Worm (Caenorhabditis elegans) whole organism, early embryonic: ENCODE measurements around the gene prcc-1.

ENCODE experiments used
- ama-1 ChIP-seq: fragments of 150-350 bp; optimal IDR thresholded peaks from 2 replicates; lab custom pipeline; 2014
- ceh-13 ChIP-seq: fragments of 200-800 bp; sonication (Bioruptor generic); optimal IDR thresholded peaks from 2 replicates; lab custom pipeline; 2018; ENCODE audit warnings: mild to moderate bottlenecking, missing genetic modification characterization, missing compliant biosample characterization
- pes-1 ChIP-seq: fragments of 200-800 bp; sonication (Bioruptor generic); IDR thresholded peaks from 2 replicates; pipeline ENCODE4 v1.3.6; 2022; ENCODE audit warnings: missing genetic modification reagents, missing genetic modification characterization, missing compliant biosample characterization
- scrt-1 ChIP-seq: fragments of 200-800 bp; sonication (Bioruptor generic); IDR thresholded peaks from 2 replicates; pipeline ENCODE4 v1.3.6; 2022; ENCODE audit warnings: missing genetic modification characterization, missing compliant biosample characterization
- tbx-37 ChIP-seq: fragments of 200-800 bp; sonication (Bioruptor generic); conservative IDR thresholded peaks from 2 replicates; pipeline ENCODE4 v1.3.6; 2022; ENCODE audit warnings: missing genetic modification reagents, missing genetic modification characterization, missing compliant biosample characterization

DNA sequence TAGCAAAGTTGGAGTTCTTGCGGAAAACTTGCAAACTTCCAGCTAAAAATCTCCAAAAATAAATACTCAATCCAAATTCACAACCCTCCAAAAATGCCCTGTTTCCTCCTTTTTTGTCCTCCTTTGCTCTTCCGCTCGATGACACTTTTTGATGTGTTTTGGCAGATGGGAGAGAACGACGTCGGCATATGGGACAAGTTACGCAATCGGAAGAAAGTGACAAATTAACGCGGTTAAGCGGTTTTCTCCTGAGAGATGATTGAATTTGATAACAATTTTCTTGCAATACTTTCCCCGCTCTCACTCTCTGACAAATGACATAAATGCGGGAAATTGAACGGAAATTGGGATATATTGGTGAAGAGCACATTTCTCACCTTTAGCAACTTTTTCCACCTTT, 23.1 kb upstream of the prcc-1 start:
- no peak for TF ChIP-seq ama-1 (lab: Kevin White, UChicago)
- TF ChIP-seq pes-1 (GFP tag; lab: Robert Waterston, UW), result no peak
- no peak for TF ChIP-seq tbx-37 (GFP tag; lab: Robert Waterston, UW)
- TF ChIP-seq ceh-13 (GFP tag; lab: Kevin White, UChicago), result no peak
- no peak for TF ChIP-seq scrt-1
